Fruit fly (Drosophila melanogaster): ENCODE data around the gene CG3987.
A peak's percentile ranks its signal among the peaks of the same experiment; 100 is the strongest.

Gene CG3987

dm6 chr3R:15147038-15147744 lies 7.4 kb downstream of the CG3987 start, which contains the start of gene Glys (continued):
- TF ChIP-seq CG13287 (GFP tag; IDR thresholded peaks at IDR 0.05; ENCODE audit: partially characterized antibody) (peak; percentile 27; the same call in 1 of the 2 replicates), Blimp-1 (GFP tag; optimal IDR thresholded peaks at IDR 0.05) (no peak), br (optimal IDR thresholded peaks at IDR 0.05) (no peak), CG2678 (tag; optimal IDR thresholded peaks at IDR 0.05) (no peak), CG3163 (GFP tag; optimal IDR thresholded peaks at IDR 0.05) (no peak), CG3065 (GFP tag; optimal IDR thresholded peaks at IDR 0.05) (no peak), Bgb (GFP tag; IDR thresholded peaks at IDR 0.05; ENCODE audit: partially characterized antibody) (peak; percentile 28; the same call in 1 of the 2 replicates), nau (GFP tag; optimal IDR thresholded peaks at IDR 0.05) (no peak), inv (GFP tag; IDR thresholded peaks at IDR 0.05; ENCODE audit: partially characterized antibody) (no peak), E2f1 (GFP tag; IDR thresholded peaks at IDR 0.05) (no peak), BEAF-32 (GFP tag; optimal IDR thresholded peaks at IDR 0.05) (peak; percentile 41), yki (optimal IDR thresholded peaks at IDR 0.05) (no peak), jumu (GFP tag; optimal IDR thresholded peaks at IDR 0.05) (no peak), klu (GFP tag; IDR thresholded peaks at IDR 0.05) (peak; percentile 39; the same call in 1 of the 2 replicates), CG14441 (GFP tag; IDR thresholded peaks at IDR 0.05) (0 out of 2 replicates have a peak, but pooled peaks have one; percentile 13), emc (GFP tag; optimal IDR thresholded peaks at IDR 0.05) (no peak), CG7372 (GFP tag; IDR thresholded peaks at IDR 0.05) (no peak), CG4707 (GFP tag; optimal IDR thresholded peaks at IDR 0.05) (no peak), kni (GFP tag; optimal IDR thresholded peaks at IDR 0.05) (peak; percentile 51), Bteb2 (GFP tag; optimal IDR thresholded peaks at IDR 0.05) (no peak), E2f2 (GFP tag; IDR thresholded peaks at IDR 0.05) (no peak), CG4282 (GFP tag; optimal IDR thresholded peaks at IDR 0.05) (no peak), Med (GFP tag) (peak; percentile 58), CG9932 (GFP tag; IDR thresholded peaks at IDR 0.05) (no peak), schlank (tag; optimal IDR thresholded peaks at IDR 0.05) (no peak), sd (tag; optimal IDR thresholded peaks at IDR 0.05) (peak; percentile 98), CG4404 (GFP tag; IDR thresholded peaks at IDR 0.05) (no peak), Rfx (GFP tag; IDR thresholded peaks at IDR 0.05) (no peak; the same call in 1 of the 2 replicates), CG17568 (GFP tag; optimal IDR thresholded peaks at IDR 0.05) (no peak), ash1 (GFP tag; optimal IDR thresholded peaks at IDR 0.05) (no peak), CG9817 (tag; optimal IDR thresholded peaks at IDR 0.05) (no peak), Optix (GFP tag; IDR thresholded peaks at IDR 0.05) (no peak), CG14050 (GFP tag; IDR thresholded peaks at IDR 0.05) (no peak), CG5953 (GFP tag; IDR thresholded peaks at IDR 0.05) (no peak), danr (GFP tag; IDR thresholded peaks at IDR 0.05) (no peak), CG13424 (tag; optimal IDR thresholded peaks at IDR 0.05) (no peak), Atf-2 (GFP tag; optimal IDR thresholded peaks at IDR 0.05) (no peak), stc (GFP tag; IDR thresholded peaks at IDR 0.05) (no peak), Lim3 (GFP tag; IDR thresholded peaks at IDR 0.05) (no peak), CG6254 (GFP tag; optimal IDR thresholded peaks at IDR 0.05) (no peak), HLHmδ (GFP tag; optimal IDR thresholded peaks at IDR 0.05) (no peak), CG4424 (GFP tag; optimal IDR thresholded peaks at IDR 0.05) (no peak), CG12769 (tag; optimal IDR thresholded peaks at IDR 0.05) (peak; percentile 96), mam (GFP tag; optimal IDR thresholded peaks at IDR 0.05) (no peak), Trl (optimal IDR thresholded peaks at IDR 0.05) (peak; percentile 49 to 55), Trl (GFP tag; optimal IDR thresholded peaks at IDR 0.05) (peak; percentile 42), CG16815 (GFP tag; optimal IDR thresholded peaks at IDR 0.05) (no peak), CG15011 (GFP tag; optimal IDR thresholded peaks at IDR 0.05) (no peak), CG12659 (GFP tag; optimal IDR thresholded peaks at IDR 0.05) (peak; percentile 58), lola (GFP tag; optimal IDR thresholded peaks at IDR 0.05) (no peak), pita (GFP tag; optimal IDR thresholded peaks at IDR 0.05) (no peak)

Measured in whole organism, embryonic.